Fruit fly (Drosophila melanogaster) whole organism, embryonic: Measurements from ENCODE around the gene alphaTub67C.
A peak's percentile ranks its signal among the peaks of the same experiment; 100 is the strongest.

Source experiments
- ATbp ChIP-seq: fragments of 200-800 bp; sonication (Bioruptor generic); optimal IDR thresholded peaks from 2 replicates; lab custom pipeline; 2017; ENCODE audit warnings: missing biosample characterization, mild to moderate bottlenecking, missing genetic modification characterization, missing genetic modification reagents
- Aef1 ChIP-seq: fragments of 200-800 bp; sonication (Bioruptor generic); IDR thresholded peaks from 3 replicates; pipeline ENCODE4 v1.3.6; 2022; ENCODE audit warnings: missing biosample characterization, missing genetic modification characterization
- Atf-2 ChIP-seq: fragments of 200-800 bp; sonication (Bioruptor generic); optimal IDR thresholded peaks from 2 replicates; lab custom pipeline; 2016; ENCODE audit warnings: missing biosample characterization, missing genetic modification characterization
- Awh ChIP-seq: fragments of 200-800 bp; sonication (Bioruptor generic); IDR thresholded peaks from 2 replicates; pipeline ENCODE4, ENCODE4 v1.3.6; 2022; ENCODE audit warnings: missing biosample characterization, missing genetic modification characterization
- Bgb ChIP-seq: fragments of 200-800 bp; sonication (Bioruptor generic); IDR thresholded peaks from 2 replicates; pipeline ENCODE4 v1.3.6; 2022; ENCODE audit warnings: missing biosample characterization, missing genetic modification characterization; ENCODE audit not compliant: partially characterized antibody
- CG10147 ChIP-seq: fragments of 200-800 bp; sonication (Bioruptor generic); optimal IDR thresholded peaks from 2 replicates; lab custom pipeline; 2019; ENCODE audit warnings: missing biosample characterization, mild to moderate bottlenecking, missing genetic modification characterization, moderate library complexity
- CG11247 ChIP-seq: fragments of 200-800 bp; sonication (Bioruptor generic); IDR thresholded peaks from 2 replicates; pipeline ENCODE4 v1.3.6; 2022; ENCODE audit warnings: missing biosample characterization, missing genetic modification characterization
- CG11723 ChIP-seq: fragments of 200-800 bp; sonication (Bioruptor generic); optimal IDR thresholded peaks from 2 replicates; lab custom pipeline; 2017; ENCODE audit warnings: missing biosample characterization, mild to moderate bottlenecking, missing genetic modification characterization
- CG12391 ChIP-seq: fragments of 200-800 bp; sonication (Bioruptor generic); optimal IDR thresholded peaks from 3 replicates; lab custom pipeline; 2018; ENCODE audit warnings: missing biosample characterization, mild to moderate bottlenecking, missing genetic modification characterization, moderate library complexity
- CG15073 ChIP-seq: fragments of 200-800 bp; sonication (Bioruptor generic); optimal IDR thresholded peaks from 2 replicates; lab custom pipeline; 2016; ENCODE audit warnings: missing biosample characterization, missing genetic modification characterization
- CG17186 ChIP-seq: fragments of 200-800 bp; sonication (Bioruptor generic); optimal IDR thresholded peaks from 3 replicates; lab custom pipeline; 2017; ENCODE audit warnings: missing biosample characterization, missing genetic modification reagents, missing genetic modification characterization
- CG4404 ChIP-seq: fragments of 200-800 bp; sonication (Bioruptor generic); IDR thresholded peaks from 2 replicates; pipeline ENCODE4 v1.3.6; 2022; ENCODE audit warnings: missing biosample characterization, missing genetic modification characterization
- CG8359 ChIP-seq: fragments of 200-800 bp; sonication (Bioruptor generic); optimal IDR thresholded peaks from 2 replicates; lab custom pipeline; 2017; ENCODE audit warnings: missing biosample characterization, mild to moderate bottlenecking, missing genetic modification characterization, borderline replicate concordance
- CG9437 ChIP-seq: fragments of 200-800 bp; sonication (Bioruptor generic); optimal IDR thresholded peaks from 2 replicates; lab custom pipeline; 2018; ENCODE audit warnings: missing biosample characterization, mild to moderate bottlenecking, missing genetic modification characterization
- D ChIP-seq, 2 experiments: fragments of 200-800 bp in 1 of 2; fragments of >200 bp in 1 of 2; sonication (Bioruptor generic) in 1 of 2; optimal IDR thresholded peaks; 2 replicates in 1 of 2; 3 replicates in 1 of 2; lab custom pipeline; 2017; ENCODE audit warnings: mild to moderate bottlenecking in 1 of 2, missing biosample characterization in 1 of 2, missing genetic modification characterization in 1 of 2, missing genetic modification reagents in 1 of 2
- Dp ChIP-seq: fragments of 200-800 bp; sonication (Bioruptor generic); optimal IDR thresholded peaks from 2 replicates; lab custom pipeline; 2018; ENCODE audit warnings: missing biosample characterization, mild to moderate bottlenecking, missing genetic modification characterization, moderate library complexity
- Elba2 ChIP-seq: fragments of 200-800 bp; sonication (Bioruptor generic); optimal IDR thresholded peaks from 3 replicates; lab custom pipeline; 2016; ENCODE audit warnings: missing biosample characterization, missing genetic modification characterization
- Gug ChIP-seq: fragments of 200-800 bp; sonication (Bioruptor generic); IDR thresholded peaks from 4 replicates; pipeline ENCODE4 v1.3.6; 2022; ENCODE audit warnings: missing biosample characterization, missing genetic modification characterization
- HLH4C ChIP-seq: fragments of 200-800 bp; sonication (Bioruptor generic); IDR thresholded peaks from 3 replicates; pipeline ENCODE4 v1.3.6; 2022; ENCODE audit warnings: missing biosample characterization, missing genetic modification characterization; ENCODE audit not compliant: partially characterized antibody
- Hmx ChIP-seq: fragments of 200-800 bp; sonication (Bioruptor generic); optimal IDR thresholded peaks from 2 replicates; lab custom pipeline; 2016; ENCODE audit warnings: missing biosample characterization, missing genetic modification characterization
- Kr ChIP-seq: fragments of 200-800 bp; sonication (Bioruptor generic); optimal IDR thresholded peaks from 2 replicates; lab custom pipeline; 2017; ENCODE audit warnings: missing biosample characterization, mild to moderate bottlenecking, missing genetic modification characterization
- Max ChIP-seq: fragments of 200-800 bp; sonication (Bioruptor generic); optimal IDR thresholded peaks from 2 replicates; lab custom pipeline; 2016; ENCODE audit warnings: missing biosample characterization, mild to moderate bottlenecking, missing genetic modification characterization
- NC2α ChIP-seq: fragments of 200-800 bp; sonication (Bioruptor generic); optimal IDR thresholded peaks from 2 replicates; lab custom pipeline; 2016; ENCODE audit warnings: missing biosample characterization, missing genetic modification characterization
- Pdp1 ChIP-seq, 2 experiments: fragments of 200-800 bp; sonication (Bioruptor generic); optimal IDR thresholded peaks; 3 replicates each; lab custom pipeline; 2016; ENCODE audit warnings: missing biosample characterization in 2 of 2, missing genetic modification characterization in 2 of 2, mild to moderate bottlenecking in 1 of 2, moderate library complexity in 1 of 2
- Ptx1 ChIP-seq: fragments of 200-800 bp; sonication (Bioruptor generic); IDR thresholded peaks from 2 replicates; pipeline ENCODE4 v1.3.6; 2022; ENCODE audit warnings: missing biosample characterization, missing genetic modification characterization
- Six4 ChIP-seq: fragments of 200-800 bp; sonication (Bioruptor generic); optimal IDR thresholded peaks from 2 replicates; lab custom pipeline; 2016; ENCODE audit warnings: missing biosample characterization, missing genetic modification characterization
- Sox102F ChIP-seq: fragments of 200-800 bp; sonication (Bioruptor generic); optimal IDR thresholded peaks from 2 replicates; lab custom pipeline; 2018; ENCODE audit warnings: missing biosample characterization, mild to moderate bottlenecking, missing genetic modification characterization, moderate library complexity
- cas ChIP-seq: fragments of 200-800 bp; sonication (Bioruptor generic); IDR thresholded peaks from 2 replicates; pipeline ENCODE4 v1.3.6; 2022; ENCODE audit warnings: missing biosample characterization, missing genetic modification characterization
- chif ChIP-seq, 2 experiments: fragments of 200-800 bp; sonication (Bioruptor generic); optimal IDR thresholded peaks; 3 replicates each; lab custom pipeline; 2016; ENCODE audit warnings: missing biosample characterization in 2 of 2, missing genetic modification characterization in 2 of 2
- dmrt99B ChIP-seq: fragments of 200-800 bp; sonication (Bioruptor generic); optimal IDR thresholded peaks from 2 replicates; lab custom pipeline; 2018; ENCODE audit warnings: missing biosample characterization, mild to moderate bottlenecking, missing genetic modification characterization, moderate library complexity
- exex ChIP-seq: fragments of 200-800 bp; sonication (Bioruptor generic); optimal IDR thresholded peaks from 4 replicates; lab custom pipeline; 2018; ENCODE audit warnings: missing biosample characterization, mild to moderate bottlenecking, missing genetic modification characterization, moderate library complexity
- gcm ChIP-seq: fragments of 200-800 bp; sonication (Bioruptor generic); optimal IDR thresholded peaks from 2 replicates; lab custom pipeline; 2019; ENCODE audit warnings: missing biosample characterization, mild to moderate bottlenecking, missing genetic modification characterization, moderate library complexity
- hbn ChIP-seq: fragments of 200-800 bp; sonication (Bioruptor generic); IDR thresholded peaks from 2 replicates; pipeline ENCODE4 v1.3.6; 2022; ENCODE audit warnings: missing biosample characterization, missing genetic modification characterization; ENCODE audit not compliant: partially characterized antibody
- jing ChIP-seq: fragments of 200-800 bp; sonication (Bioruptor generic); optimal IDR thresholded peaks from 2 replicates; lab custom pipeline; 2018; ENCODE audit warnings: missing biosample characterization, mild to moderate bottlenecking, missing genetic modification characterization
- nom ChIP-seq: fragments of 200-800 bp; sonication (Bioruptor generic); optimal IDR thresholded peaks from 2 replicates; lab custom pipeline; 2017; ENCODE audit warnings: missing biosample characterization, missing genetic modification characterization, mild to moderate bottlenecking, moderate library complexity, missing genetic modification reagents
- oc ChIP-seq: fragments of 200-800 bp; sonication (Bioruptor generic); optimal IDR thresholded peaks from 2 replicates; lab custom pipeline; 2018; ENCODE audit warnings: missing biosample characterization, mild to moderate bottlenecking, missing genetic modification characterization, moderate library complexity
- seq ChIP-seq: fragments of 200-800 bp; sonication (Bioruptor generic); IDR thresholded peaks from 2 replicates; pipeline ENCODE4 v1.3.6; 2022; ENCODE audit warnings: missing biosample characterization, missing genetic modification characterization
- slou ChIP-seq: fragments of 200-800 bp; sonication (Bioruptor generic); optimal IDR thresholded peaks from 3 replicates; lab custom pipeline; 2016; ENCODE audit warnings: missing biosample characterization, missing genetic modification characterization
- sqz ChIP-seq: fragments of 200-800 bp; sonication (Bioruptor generic); optimal IDR thresholded peaks from 3 replicates; lab custom pipeline; 2018; ENCODE audit warnings: missing biosample characterization, mild to moderate bottlenecking, missing genetic modification characterization
- tin ChIP-seq: fragments of 200-800 bp; sonication (Bioruptor generic); optimal IDR thresholded peaks from 3 replicates; lab custom pipeline; 2016; ENCODE audit warnings: missing biosample characterization, missing genetic modification characterization
- tll ChIP-seq, 2 experiments: fragments of 200-800 bp in 1 of 2; fragments of >200 bp in 1 of 2; sonication (Bioruptor generic) in 1 of 2; optimal IDR thresholded peaks; 2 replicates each; lab custom pipeline; 2017 to 2019; ENCODE audit warnings: missing biosample characterization in 2 of 2, missing genetic modification characterization in 2 of 2, mild to moderate bottlenecking in 1 of 2, moderate library complexity in 1 of 2
- tna ChIP-seq: fragments of 200-800 bp; sonication (Bioruptor generic); IDR thresholded peaks from 2 replicates; pipeline ENCODE4 v1.3.6; 2022; ENCODE audit warnings: missing biosample characterization, missing genetic modification characterization; ENCODE audit not compliant: partially characterized antibody
- toy ChIP-seq: fragments of 200-800 bp; sonication (Bioruptor generic); IDR thresholded peaks from 2 replicates; pipeline ENCODE4 v1.3.6; 2022; ENCODE audit warnings: missing biosample characterization, missing genetic modification characterization
- unpg ChIP-seq: fragments of 200-800 bp; sonication (Bioruptor generic); optimal IDR thresholded peaks from 3 replicates; lab custom pipeline; 2018; ENCODE audit warnings: missing biosample characterization, mild to moderate bottlenecking, missing genetic modification characterization, moderate library complexity
- z ChIP-seq: fragments of 200-800 bp; sonication (Bioruptor generic); IDR thresholded peaks from 3 replicates; pipeline ENCODE4 v1.3.6; 2022; ENCODE audit warnings: missing biosample characterization, missing genetic modification characterization

alphaTub67C gene

DNA sequence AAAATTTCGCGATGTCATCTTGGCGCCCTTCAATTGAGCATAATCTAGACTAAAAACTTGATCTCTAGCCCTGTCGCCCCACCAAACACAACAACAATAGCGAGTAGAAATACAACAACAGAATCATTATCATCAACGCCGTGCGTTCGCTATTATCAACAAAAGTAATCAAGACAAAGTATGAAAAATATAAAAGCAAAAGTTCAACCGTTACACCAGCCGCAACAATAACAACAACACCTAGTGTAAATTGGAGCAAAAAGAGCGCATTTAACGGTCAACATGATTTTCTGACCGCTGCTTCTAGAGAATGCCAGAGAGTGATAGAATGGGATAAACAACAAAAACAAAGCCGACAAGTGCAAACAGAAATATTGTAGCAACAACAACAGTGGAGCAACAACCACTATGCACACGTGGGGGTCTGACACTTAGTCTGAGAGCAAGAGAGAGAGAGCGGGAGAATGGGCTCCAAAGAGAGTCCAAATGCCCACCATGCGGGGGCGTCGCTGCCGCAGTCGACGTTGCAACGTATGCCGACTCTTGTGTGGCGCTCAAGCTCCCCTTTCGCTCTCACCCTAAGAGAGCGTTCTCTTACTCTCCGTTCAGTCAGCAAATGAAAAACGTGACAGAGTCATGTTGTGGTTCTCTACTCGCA is 11.3 kb downstream of the alphaTub67C start (continued):
- TF ChIP-seq nom (GFP tag; lab: Kevin White, UChicago) (peak; percentile 20), tna (peak; percentile 27; the same call in 1 of the 2 replicates), dmrt99B (tag; lab: Kevin White, UChicago) (no peak), z (0 out of 3 replicates have a peak, but pooled peaks have one; percentile 33)

DNA sequence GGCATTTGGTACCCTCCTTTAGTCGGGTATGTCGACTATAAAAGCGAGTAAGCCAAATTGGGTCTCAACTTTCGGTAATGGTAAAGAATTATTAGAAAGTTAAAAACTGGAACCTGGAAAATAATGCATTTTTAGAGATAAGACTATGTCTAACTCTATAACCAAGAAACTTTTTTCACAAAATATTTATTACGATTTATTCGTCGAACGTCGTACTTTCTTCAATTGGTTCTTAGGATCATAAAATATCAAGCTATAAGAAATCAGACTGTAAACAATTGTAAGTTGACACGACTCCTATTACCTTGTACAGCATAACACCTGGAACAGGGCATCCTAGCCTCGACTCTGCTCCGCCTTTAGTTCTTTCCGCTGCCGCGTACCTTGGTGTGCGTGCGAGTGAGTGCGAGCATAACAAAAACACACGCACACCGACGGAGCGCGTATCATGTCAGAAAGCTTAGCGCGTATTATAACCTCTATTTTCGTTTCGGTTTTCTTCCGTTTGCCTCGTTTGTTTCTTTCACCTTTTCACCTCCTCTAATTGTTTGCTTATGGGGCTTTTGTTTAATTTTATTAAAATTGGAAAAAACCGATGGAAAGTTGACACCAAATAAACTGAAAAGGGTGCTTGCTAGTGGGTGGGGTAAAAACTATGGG is 12.0 kb downstream of the alphaTub67C start:
- TF ChIP-seq seq (peak; percentile 91), Six4 (GFP tag; lab: Kevin White, UChicago) (peak; percentile 94), nom (GFP tag; lab: Kevin White, UChicago) (peak; percentile 72), D (optimal IDR thresholded peaks at IDR 0.05; lab: Kevin White, UChicago) (no peak), D (GFP tag; optimal IDR thresholded peaks at IDR 0.05; lab: Kevin White, UChicago) (peak; percentile 97), Pdp1 (GFP tag; optimal IDR thresholded peaks at IDR 0.05; lab: Kevin White, UChicago) (peak; percentile 93 to 97), chif (GFP tag; optimal IDR thresholded peaks at IDR 0.05; lab: Kevin White, UChicago) (peak; percentile 96 to 98), tll (GFP tag; optimal IDR thresholded peaks at IDR 0.05; lab: Kevin White, UChicago) (peak; percentile 19 to 34), Atf-2 (peak; percentile 98), CG8359 (GFP tag; lab: Kevin White, UChicago) (peak; percentile 86), CG15073 (peak; percentile 71), Dp (GFP tag; lab: Kevin White, UChicago) (no peak), hbn (GFP tag; lab: Robert Waterston, UW) (no peak), CG10147 (GFP tag; lab: Kevin White, UChicago) (peak; percentile 97), Sox102F (GFP tag; lab: Kevin White, UChicago) (peak; percentile 93), Max (GFP tag; lab: Kevin White, UChicago) (peak; percentile 94), cas (GFP tag; lab: Robert Waterston, UW) (peak; percentile 53), CG11247 (GFP tag; lab: Robert Waterston, UW) (peak; percentile 84), tin (peak; percentile 96), slou (GFP tag; lab: Kevin White, UChicago) (peak; percentile 95), Elba2 (GFP tag; lab: Kevin White, UChicago) (no peak), CG17186 (GFP tag; lab: Kevin White, UChicago) (peak; percentile 74), Ptx1 (GFP tag; lab: Robert Waterston, UW) (peak; percentile 93), Kr (GFP tag; lab: Kevin White, UChicago) (no peak), toy (GFP tag; lab: Robert Waterston, UW) (peak; percentile 71), Bgb (no peak), Hmx (GFP tag; lab: Kevin White, UChicago) (peak; percentile 94), CG4404 (GFP tag; lab: Robert Waterston, UW) (peak; percentile 81), exex (tag; lab: Kevin White, UChicago) (peak; percentile 75), unpg (GFP tag; lab: Kevin White, UChicago) (peak; percentile 87), sqz (peak; percentile 87), HLH4C (no peak), CG11723 (GFP tag; lab: Kevin White, UChicago) (peak; percentile 95), Awh (GFP tag; lab: Robert Waterston, UW) (peak; percentile 68), NC2α (GFP tag; lab: Kevin White, UChicago) (peak; percentile 93), jing (GFP tag; lab: Kevin White, UChicago) (peak; percentile 91), ATbp (peak; percentile 92), CG12391 (tag; lab: Kevin White, UChicago) (peak; percentile 97), Gug (GFP tag; lab: Robert Waterston, UW) (peak; percentile 91), oc (tag; lab: Kevin White, UChicago) (peak; percentile 33), gcm (GFP tag; lab: Kevin White, UChicago) (peak; percentile 85), Aef1 (GFP tag; lab: Robert Waterston, UW) (peak; percentile 85), CG9437 (GFP tag; lab: Kevin White, UChicago) (peak; percentile 95)
